Fruit fly (Drosophila melanogaster): ENCODE data around the gene Had1.

The Had1 gene

DNA sequence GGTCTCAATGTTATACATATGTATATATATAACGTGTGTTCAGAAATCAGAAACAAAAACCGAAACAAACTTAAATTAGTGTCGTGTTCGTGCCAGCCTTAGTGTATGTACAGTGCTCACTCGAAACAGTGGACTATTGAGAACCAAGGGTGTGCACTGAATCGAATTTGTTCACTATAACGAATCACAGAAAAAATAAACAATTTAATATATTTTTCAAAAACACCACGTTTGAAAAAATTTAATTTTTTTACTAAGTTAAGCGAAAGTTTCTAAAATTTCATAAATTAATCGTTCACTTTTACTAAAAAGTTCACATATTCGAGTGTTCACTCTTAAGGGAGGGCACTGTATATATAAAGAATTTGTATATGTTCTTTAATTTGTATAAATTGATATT lies 23.3 kb downstream of the Had1 start:
- TF ChIP-seq Hr96 (GFP tag; optimal IDR thresholded peaks at IDR 0.05) (no peak), pad (GFP tag; optimal IDR thresholded peaks at IDR 0.05) (peak; percentile 13), cnc (optimal IDR thresholded peaks at IDR 0.05) (no peak), tj (GFP tag; optimal IDR thresholded peaks at IDR 0.05) (no peak), CG11617 (GFP tag; optimal IDR thresholded peaks at IDR 0.05) (peak; percentile 32), CG5204 (GFP tag; optimal IDR thresholded peaks at IDR 0.05) (no peak), CG33017 (tag; optimal IDR thresholded peaks at IDR 0.05) (peak; percentile 41), ovo (GFP tag; optimal IDR thresholded peaks at IDR 0.05) (no peak), CG7045 (GFP tag; optimal IDR thresholded peaks at IDR 0.05) (no peak), cic (GFP tag; optimal IDR thresholded peaks at IDR 0.05) (no peak), CG7101 (tag; optimal IDR thresholded peaks at IDR 0.05) (peak; percentile 57), bab1 (GFP tag; optimal IDR thresholded peaks at IDR 0.05) (peak; percentile 14), CG14711 (tag; optimal IDR thresholded peaks at IDR 0.05) (peak; percentile 36), toe (GFP tag; optimal IDR thresholded peaks at IDR 0.05) (no peak), CG1620 (GFP tag; optimal IDR thresholded peaks at IDR 0.05) (no peak), CG12768 (GFP tag; optimal IDR thresholded peaks at IDR 0.05) (no peak), Mnt (GFP tag; optimal IDR thresholded peaks at IDR 0.05) (no peak), Clk (GFP tag; optimal IDR thresholded peaks at IDR 0.05) (no peak), kay (GFP tag; ENCODE audit: borderline replicate concordance) (no peak)

DNA sequence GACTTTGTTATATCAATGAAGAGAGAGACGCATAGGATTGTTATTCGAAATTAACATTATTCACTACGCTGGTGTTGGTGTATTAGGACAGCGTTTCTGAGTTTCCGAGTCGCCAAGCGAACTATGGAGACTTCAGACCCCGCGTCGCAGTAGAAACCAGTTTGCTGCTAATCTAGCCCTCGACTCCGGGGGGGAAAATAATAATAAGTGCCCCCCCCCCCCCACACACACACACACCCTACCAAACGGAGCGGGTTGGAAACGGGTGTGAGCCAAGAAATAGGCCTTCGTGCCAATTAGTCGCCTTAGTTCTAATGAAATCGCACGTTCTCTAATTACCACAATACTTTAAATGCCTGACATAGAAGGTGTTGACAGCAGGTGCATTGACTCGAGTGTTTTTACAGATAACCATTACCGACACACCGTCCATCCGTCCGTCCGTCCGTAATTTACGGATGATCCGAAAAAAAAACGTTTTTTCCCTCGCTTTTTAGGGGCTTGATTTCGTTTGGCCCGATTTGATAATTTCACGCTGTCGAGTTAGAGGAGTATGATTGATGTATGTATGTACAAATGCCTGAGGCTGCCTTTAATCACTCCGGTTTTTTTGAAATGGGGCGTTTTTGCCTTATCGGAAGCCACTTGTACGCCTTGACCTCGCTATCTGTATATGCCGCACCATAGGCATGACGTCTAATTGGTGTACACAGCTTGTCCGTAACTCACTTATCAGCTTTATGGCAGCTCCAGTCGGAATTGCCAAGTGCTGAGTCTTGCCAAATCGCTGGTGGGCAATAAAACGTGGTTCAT lies 26.5 kb downstream of the Had1 start:
- peak; percentile 34 for TF ChIP-seq tj (GFP tag; optimal IDR thresholded peaks at IDR 0.05)
- TF ChIP-seq cnc (optimal IDR thresholded peaks at IDR 0.05) = no peak
- TF ChIP-seq Mnt (GFP tag; optimal IDR thresholded peaks at IDR 0.05) = peak; percentile 61
- TF ChIP-seq cic (GFP tag; optimal IDR thresholded peaks at IDR 0.05) = no peak
- peak; percentile 7 for TF ChIP-seq kay (GFP tag; ENCODE audit: borderline replicate concordance)
- TF ChIP-seq ovo (GFP tag; optimal IDR thresholded peaks at IDR 0.05) = peak; percentile 25

DNA sequence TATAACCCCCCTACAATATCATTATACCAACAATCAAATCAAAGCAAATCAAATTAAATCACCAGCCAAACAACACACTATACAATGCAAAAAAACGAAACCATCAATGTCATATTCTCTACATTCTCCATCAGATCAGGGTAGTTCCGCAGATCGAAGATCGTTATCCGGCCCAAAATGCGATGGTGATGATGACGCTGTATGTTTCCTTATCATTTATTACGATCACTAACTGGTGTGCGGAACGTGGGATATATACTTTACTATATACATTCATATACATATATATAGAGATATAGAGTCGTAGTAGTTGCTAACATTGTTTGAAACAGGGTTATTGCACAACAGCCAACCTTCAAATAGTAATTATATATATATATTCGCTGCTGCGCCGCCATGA lies 27.2 kb downstream of the Had1 start:
- TF ChIP-seq CG14711 (tag; optimal IDR thresholded peaks at IDR 0.05) = no peak
- peak; percentile 63 for TF ChIP-seq kay (GFP tag; ENCODE audit: borderline replicate concordance)

DNA sequence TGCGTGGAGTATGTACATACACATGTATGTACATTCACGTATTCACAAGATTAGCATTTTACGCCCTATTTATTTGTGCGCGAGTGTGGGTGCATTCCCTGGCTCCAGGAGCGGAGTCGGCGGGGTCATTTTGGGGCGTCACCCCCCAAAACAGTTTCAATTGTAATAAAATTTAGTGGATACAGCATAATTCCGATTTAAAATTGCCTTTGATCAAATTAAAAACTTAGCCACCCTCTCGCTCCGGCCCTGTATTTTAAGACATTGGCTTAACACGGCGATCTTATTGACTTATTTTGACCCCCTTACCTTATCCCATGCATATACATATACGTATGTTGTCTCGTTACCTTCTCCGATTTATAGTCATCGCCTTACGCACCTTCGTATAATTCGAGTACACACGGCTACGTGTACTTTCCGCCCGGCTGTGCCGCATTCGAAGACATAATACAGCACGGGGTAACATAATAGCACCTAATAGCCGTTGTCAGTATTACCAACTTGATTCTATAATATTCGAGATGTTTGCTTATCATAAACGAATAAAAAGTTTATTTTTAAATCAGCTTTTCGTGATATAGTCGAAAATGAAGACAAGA lies 29.0 kb downstream of the Had1 start:
- peak; percentile 63 for TF ChIP-seq CG33017 (tag; optimal IDR thresholded peaks at IDR 0.05)
- no peak for TF ChIP-seq Hr96 (GFP tag; optimal IDR thresholded peaks at IDR 0.05)
- TF ChIP-seq CG12768 (GFP tag; optimal IDR thresholded peaks at IDR 0.05) = peak; percentile 81
- peak; percentile 74 for TF ChIP-seq toe (GFP tag; optimal IDR thresholded peaks at IDR 0.05)
- peak; percentile 50 for TF ChIP-seq Crg-1 (GFP tag; optimal IDR thresholded peaks at IDR 0.05)
- TF ChIP-seq tj (GFP tag; optimal IDR thresholded peaks at IDR 0.05) = no peak
- TF ChIP-seq kay (GFP tag; ENCODE audit: borderline replicate concordance) = peak; percentile 45
- TF ChIP-seq CG1620 (GFP tag; optimal IDR thresholded peaks at IDR 0.05) = peak; percentile 11
- TF ChIP-seq CG7045 (GFP tag; optimal IDR thresholded peaks at IDR 0.05) = peak; percentile 49
- no peak for TF ChIP-seq ovo (GFP tag; optimal IDR thresholded peaks at IDR 0.05)
- TF ChIP-seq cic (GFP tag; optimal IDR thresholded peaks at IDR 0.05) = no peak
- TF ChIP-seq Clk (GFP tag; optimal IDR thresholded peaks at IDR 0.05) = no peak
- peak; percentile 58 for TF ChIP-seq pad (GFP tag; optimal IDR thresholded peaks at IDR 0.05)
- no peak for TF ChIP-seq cnc (optimal IDR thresholded peaks at IDR 0.05)
- peak; percentile 32 for TF ChIP-seq bab1 (GFP tag; optimal IDR thresholded peaks at IDR 0.05)
- peak; percentile 67 for TF ChIP-seq CG14711 (tag; optimal IDR thresholded peaks at IDR 0.05)
- peak; percentile 12 for TF ChIP-seq CG5204 (GFP tag; optimal IDR thresholded peaks at IDR 0.05)
- TF ChIP-seq Mnt (GFP tag; optimal IDR thresholded peaks at IDR 0.05) = no peak
- TF ChIP-seq CG11617 (GFP tag; optimal IDR thresholded peaks at IDR 0.05) = no peak
- peak; percentile 83 for TF ChIP-seq CG7101 (tag; optimal IDR thresholded peaks at IDR 0.05)

DNA sequence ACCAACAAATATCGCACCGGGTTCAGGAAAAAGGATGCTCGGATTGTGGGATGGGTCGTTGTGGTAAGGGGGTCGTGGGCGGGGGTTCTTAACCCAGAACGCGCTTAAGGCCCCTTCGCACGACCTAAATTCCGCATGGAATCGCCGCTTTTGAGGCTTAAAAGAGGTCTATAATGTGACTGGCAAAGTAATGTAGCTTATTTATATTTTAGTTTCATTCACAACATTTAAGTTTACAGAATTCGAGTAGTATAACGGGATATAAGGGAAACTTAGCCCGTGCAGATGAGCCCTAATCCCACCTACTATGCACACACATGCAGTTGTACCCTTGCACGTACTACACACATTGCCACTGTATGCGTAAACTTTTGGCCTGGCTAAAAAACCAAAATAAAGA lies 29.7 kb downstream of the Had1 start:
- peak; percentile 81 for TF ChIP-seq CG7045 (GFP tag; optimal IDR thresholded peaks at IDR 0.05)
- peak; percentile 20 for TF ChIP-seq CG1620 (GFP tag; optimal IDR thresholded peaks at IDR 0.05)
- peak; percentile 61 for TF ChIP-seq ovo (GFP tag; optimal IDR thresholded peaks at IDR 0.05)
- peak; percentile 66 for TF ChIP-seq toe (GFP tag; optimal IDR thresholded peaks at IDR 0.05)
- peak; percentile 40 for TF ChIP-seq Mnt (GFP tag; optimal IDR thresholded peaks at IDR 0.05)
- TF ChIP-seq pad (GFP tag; optimal IDR thresholded peaks at IDR 0.05) = peak; percentile 58
- peak; percentile 68 for TF ChIP-seq CG12768 (GFP tag; optimal IDR thresholded peaks at IDR 0.05)
- TF ChIP-seq Clk (GFP tag; optimal IDR thresholded peaks at IDR 0.05) = no peak
- peak; percentile 74 for TF ChIP-seq CG14711 (tag; optimal IDR thresholded peaks at IDR 0.05)
- TF ChIP-seq CG33017 (tag; optimal IDR thresholded peaks at IDR 0.05) = peak; percentile 65
- no peak for TF ChIP-seq cnc (optimal IDR thresholded peaks at IDR 0.05)
- peak; percentile 89 for TF ChIP-seq CG7101 (tag; optimal IDR thresholded peaks at IDR 0.05)
- TF ChIP-seq Hr96 (GFP tag; optimal IDR thresholded peaks at IDR 0.05) = peak; percentile 81
- no peak for TF ChIP-seq kay (GFP tag; ENCODE audit: borderline replicate concordance)
- TF ChIP-seq cic (GFP tag; optimal IDR thresholded peaks at IDR 0.05) = no peak
- TF ChIP-seq bab1 (GFP tag; optimal IDR thresholded peaks at IDR 0.05) = peak; percentile 91
- TF ChIP-seq CG5204 (GFP tag; optimal IDR thresholded peaks at IDR 0.05) = peak; percentile 62
- TF ChIP-seq CG11617 (GFP tag; optimal IDR thresholded peaks at IDR 0.05) = peak; percentile 80
- peak; percentile 20 for TF ChIP-seq Crg-1 (GFP tag; optimal IDR thresholded peaks at IDR 0.05)
- TF ChIP-seq tj (GFP tag; optimal IDR thresholded peaks at IDR 0.05) = peak; percentile 70
